Worm (Caenorhabditis elegans): ENCODE measurements around the gene nspf-2.

The nspf-2 gene

DNA sequence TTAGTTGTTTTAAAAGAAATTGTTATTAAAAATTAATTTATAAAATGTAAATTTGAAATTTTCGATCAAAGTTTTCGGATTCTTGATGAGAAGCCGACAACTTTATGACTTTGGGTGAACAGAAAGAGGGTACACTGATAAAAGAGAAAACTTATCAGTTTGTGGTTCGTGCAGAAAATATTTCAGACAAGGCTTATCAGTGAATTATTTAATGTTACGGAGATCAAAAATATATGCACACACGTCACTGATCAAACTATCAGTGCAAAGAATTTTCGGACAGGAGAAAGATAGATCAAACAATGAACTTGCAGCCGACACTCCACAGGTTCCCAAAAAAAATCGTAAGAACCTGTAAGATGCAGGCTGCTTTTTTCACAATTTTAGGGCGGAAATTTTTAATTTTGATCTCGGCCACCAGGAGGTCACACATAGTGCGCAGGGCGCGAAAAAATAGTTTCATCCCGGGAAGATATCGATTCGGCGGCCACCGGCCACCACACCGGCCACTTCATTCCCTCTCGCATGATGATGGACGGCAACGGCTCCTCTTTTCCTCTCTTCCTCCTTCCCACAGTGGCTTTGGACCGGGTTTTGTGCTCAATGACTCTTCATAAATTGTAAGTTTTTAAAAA, 11.1 kb upstream of the nspf-2 start, which contains the start of gene F22E5.17 (continued):
- TF ChIP-seq rcor-1 (GFP tag; IDR thresholded peaks at IDR 0.05) (no peak), B0336.3 (GFP tag; IDR thresholded peaks at IDR 0.05) (no peak), nhr-120 (GFP tag; IDR thresholded peaks at IDR 0.05) (no peak), nhr-80 (tag; optimal IDR thresholded peaks at IDR 0.05) (peak; percentile 84), zfh-2 (GFP tag; conservative IDR thresholded peaks at IDR 0.05) (no peak), zim-3 (tag; optimal IDR thresholded peaks at IDR 0.05) (no peak), dpl-1 (GFP tag; optimal IDR thresholded peaks at IDR 0.05) (no peak), F33H1.4 (GFP tag; IDR thresholded peaks at IDR 0.05) (no peak), ets-4 (GFP tag; optimal IDR thresholded peaks at IDR 0.05) (no peak), sdz-38 (tag; optimal IDR thresholded peaks at IDR 0.05) (no peak), unc-130 (GFP tag; optimal IDR thresholded peaks at IDR 0.05) (no peak), ceh-91 (GFP tag; IDR thresholded peaks at IDR 0.05) (no peak), ztf-22 (GFP tag; optimal IDR thresholded peaks at IDR 0.05) (no peak), die-1 (tag; optimal IDR thresholded peaks at IDR 0.05) (no peak), lir-1 (GFP tag; conservative IDR thresholded peaks at IDR 0.05) (no peak), ceh-27 (GFP tag; optimal IDR thresholded peaks at IDR 0.05) (no peak), rpc-1 (optimal IDR thresholded peaks at IDR 0.05) (no peak), rpc-1 (tag; optimal IDR thresholded peaks at IDR 0.05) (no peak), D2030.7 (GFP tag; IDR thresholded peaks at IDR 0.05) (no peak), snpc-4 (GFP tag; optimal IDR thresholded peaks at IDR 0.05) (no peak), snpc-4 (tag; optimal IDR thresholded peaks at IDR 0.05) (peak in 1 of 4 experiments; percentile 36), ceh-40 (GFP tag; IDR thresholded peaks at IDR 0.05) (no peak), nfya-1 (tag; optimal IDR thresholded peaks at IDR 0.05; ENCODE audit: borderline replicate concordance, insufficient read depth) (no peak), C17E4.6 (GFP tag; IDR thresholded peaks at IDR 0.05) (no peak), nhr-27 (tag; optimal IDR thresholded peaks at IDR 0.05) (no peak), C06A6.2 (GFP tag; conservative IDR thresholded peaks at IDR 0.05) (no peak), attf-3 (GFP tag; conservative IDR thresholded peaks at IDR 0.05) (no peak), ceh-79 (tag; optimal IDR thresholded peaks at IDR 0.05) (no peak), aptf-2 (GFP tag; conservative IDR thresholded peaks at IDR 0.05) (peak; percentile 77), madf-3 (GFP tag; IDR thresholded peaks at IDR 0.05) (no peak), sea-2 (GFP tag; IDR thresholded peaks at IDR 0.05) (no peak), ama-1 (optimal IDR thresholded peaks at IDR 0.05) (no peak), ama-1 (GFP tag; optimal IDR thresholded peaks at IDR 0.05) (no peak), lin-26 (GFP tag; IDR thresholded peaks at IDR 0.05) (no peak), dox-1 (GFP tag; IDR thresholded peaks at IDR 0.05) (0 out of 2 replicates have a peak, but pooled peaks have one; percentile 17), snpc-3.4 (tag; optimal IDR thresholded peaks at IDR 0.05) (no peak), dpff-1 (tag; optimal IDR thresholded peaks at IDR 0.05) (no peak), F52B5.7 (tag; optimal IDR thresholded peaks at IDR 0.05) (no peak), ekl-4 (GFP tag; IDR thresholded peaks at IDR 0.05) (0 out of 2 replicates have a peak, but pooled peaks have one; percentile 10), F57C9.4 (tag; optimal IDR thresholded peaks at IDR 0.05) (no peak), pbrm-1 (GFP tag; IDR thresholded peaks at IDR 0.05) (no peak), ceh-58 (GFP tag; IDR thresholded peaks at IDR 0.05) (no peak), unc-62 (GFP tag; optimal IDR thresholded peaks at IDR 0.05) (no peak), hmg-20 (GFP tag; IDR thresholded peaks at IDR 0.05) (no peak), madf-8 (GFP tag; conservative IDR thresholded peaks at IDR 0.05) (peak; percentile 62), chd-7 (tag; optimal IDR thresholded peaks at IDR 0.05) (no peak), lag-1 (GFP tag; IDR thresholded peaks at IDR 0.05) (no peak), akir-1 (GFP tag; optimal IDR thresholded peaks at IDR 0.05) (no peak), Y53G8AR.9 (GFP tag; conservative IDR thresholded peaks at IDR 0.05) (no peak), ceh-100 (GFP tag; IDR thresholded peaks at IDR 0.05) (no peak), let-526 (GFP tag; IDR thresholded peaks at IDR 0.05) (no peak)
